Fruit fly (Drosophila melanogaster): Measurements from ENCODE around the gene ND-B14.5A.

Gene ND-B14.5A

DNA sequence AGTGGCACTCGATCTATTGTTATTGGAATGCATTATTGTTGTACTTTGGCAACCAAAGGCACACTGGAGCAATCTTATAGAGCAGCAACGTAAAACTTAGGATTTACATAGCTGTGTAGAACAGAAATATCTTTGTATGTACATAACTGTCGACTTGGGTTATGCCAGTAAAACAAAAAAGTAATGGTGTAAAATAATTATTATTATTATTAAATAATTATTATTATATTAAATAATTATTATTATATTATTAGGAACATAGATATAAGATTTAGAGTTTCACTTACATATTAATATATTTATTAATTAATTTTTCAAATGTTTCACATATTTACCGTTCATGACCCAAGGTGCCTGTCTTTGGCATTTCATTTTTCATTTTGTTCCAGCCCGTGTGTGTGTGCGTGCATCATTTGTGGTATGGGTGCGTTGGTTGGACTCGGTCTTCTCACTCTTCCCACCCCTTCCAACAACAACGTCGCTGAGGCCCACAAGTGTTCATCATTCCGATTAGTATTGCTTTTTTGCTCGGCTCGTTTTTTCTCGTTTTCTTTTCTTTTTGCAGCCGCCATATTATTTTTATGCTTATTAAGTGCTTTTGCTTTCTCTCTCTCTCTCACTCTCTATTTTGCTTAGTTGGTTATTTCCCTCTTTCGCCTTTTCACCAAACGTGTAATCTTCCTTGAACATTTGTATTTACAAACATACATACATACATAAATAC is 48.2 kb upstream of the ND-B14.5A start (continued):
- TF ChIP-seq Sin3A (optimal IDR thresholded peaks at IDR 0.05) (no peak), Atf3 (GFP tag; optimal IDR thresholded peaks at IDR 0.05) (peak; percentile 80), Chrac-16 (GFP tag; optimal IDR thresholded peaks at IDR 0.05) (peak; percentile 92), CG10565 (GFP tag; optimal IDR thresholded peaks at IDR 0.05) (peak; percentile 80), ind (GFP tag; optimal IDR thresholded peaks at IDR 0.05) (peak; percentile 97), Xrp1 (GFP tag; IDR thresholded peaks at IDR 0.05) (peak; percentile 95), mld (GFP tag; IDR thresholded peaks at IDR 0.05; ENCODE audit: partially characterized antibody) (no peak), H15 (GFP tag; IDR thresholded peaks at IDR 0.05) (peak; percentile 90), fd96Cb (tag; optimal IDR thresholded peaks at IDR 0.05) (peak; percentile 98), inv (GFP tag; IDR thresholded peaks at IDR 0.05; ENCODE audit: partially characterized antibody) (peak; percentile 29; the same call in 1 of the 2 replicates), gsb-n (tag; optimal IDR thresholded peaks at IDR 0.05) (peak; percentile 96), fu2 (GFP tag; optimal IDR thresholded peaks at IDR 0.05) (peak; percentile 81), CG18262 (tag; optimal IDR thresholded peaks at IDR 0.05) (peak; percentile 100), CkIIα-i1 (GFP tag; IDR thresholded peaks at IDR 0.05) (no peak), pita (GFP tag; optimal IDR thresholded peaks at IDR 0.05) (no peak), CG14014 (GFP tag; IDR thresholded peaks at IDR 0.05) (peak; percentile 90), twi (tag; optimal IDR thresholded peaks at IDR 0.05) (peak; percentile 88), da (GFP tag; optimal IDR thresholded peaks at IDR 0.05) (no peak), Ada2b (GFP tag; IDR thresholded peaks at IDR 0.05) (peak; percentile 89), btn (GFP tag; optimal IDR thresholded peaks at IDR 0.05) (peak; percentile 64), repo (GFP tag; optimal IDR thresholded peaks at IDR 0.05) (peak; percentile 67), dysf (GFP tag; IDR thresholded peaks at IDR 0.05) (peak; percentile 96), HmgD (GFP tag; optimal IDR thresholded peaks at IDR 0.05) (no peak), wek (GFP tag; optimal IDR thresholded peaks at IDR 0.05) (peak; percentile 74), ssp (GFP tag; IDR thresholded peaks at IDR 0.05) (peak; percentile 87), CG10147 (GFP tag; optimal IDR thresholded peaks at IDR 0.05) (peak; percentile 98), CG16813 (GFP tag; IDR thresholded peaks at IDR 0.05; ENCODE audit: partially characterized antibody) (peak; percentile 37), zen2 (GFP tag; IDR thresholded peaks at IDR 0.05; ENCODE audit: partially characterized antibody) (no peak), CG6272 (GFP tag; IDR thresholded peaks at IDR 0.05) (peak; percentile 85), CG1647 (GFP tag; optimal IDR thresholded peaks at IDR 0.05) (peak; percentile 60), Scr (GFP tag; IDR thresholded peaks at IDR 0.05; ENCODE audit: partially characterized antibody) (0 out of 2 replicates have a peak, but pooled peaks have one; percentile 16), rib (GFP tag; IDR thresholded peaks at IDR 0.05) (no peak), CG17328 (GFP tag; IDR thresholded peaks at IDR 0.05) (peak; percentile 90), D (optimal IDR thresholded peaks at IDR 0.05) (no peak), D (GFP tag; optimal IDR thresholded peaks at IDR 0.05) (peak; percentile 99), Mrtf (GFP tag; IDR thresholded peaks at IDR 0.05) (peak; percentile 86), sr (GFP tag; IDR thresholded peaks at IDR 0.05) (peak; percentile 22; the same call in 1 of the 3 replicates), fd102C (GFP tag; optimal IDR thresholded peaks at IDR 0.05) (peak; percentile 87), MTF-1 (GFP tag; optimal IDR thresholded peaks at IDR 0.05; ENCODE audit: borderline replicate concordance) (peak; percentile 85), Opbp (GFP tag; IDR thresholded peaks at IDR 0.05; ENCODE audit: partially characterized antibody) (no peak), lilli (GFP tag; optimal IDR thresholded peaks at IDR 0.05) (peak; percentile 84), dan (GFP tag; IDR thresholded peaks at IDR 0.05) (peak; percentile 75), ERR (GFP tag; optimal IDR thresholded peaks at IDR 0.05) (no peak), jigr1 (GFP tag; IDR thresholded peaks at IDR 0.05) (peak; percentile 88; the same call in 2 of the 3 replicates), CG6813 (GFP tag; optimal IDR thresholded peaks at IDR 0.05) (peak; percentile 98), CG7928 (GFP tag; optimal IDR thresholded peaks at IDR 0.05) (peak; percentile 68), C15 (GFP tag; IDR thresholded peaks at IDR 0.05) (peak; percentile 77; the same call in 2 of the 3 replicates), CG5245 (GFP tag; optimal IDR thresholded peaks at IDR 0.05) (peak; percentile 81), Dfd (GFP tag; optimal IDR thresholded peaks at IDR 0.05) (no peak), vvl (GFP tag; IDR thresholded peaks at IDR 0.05) (peak; percentile 90)
